Worm (Caenorhabditis elegans): ENCODE results near the gene C05C12.1.

Gene C05C12.1

ce11 chrIV:11230069-11230468 is 23.7 kb upstream of the C05C12.1 start, which contains the start of gene best-7:
best-7 (minus strand) TSS chrIV:11230307.
- no peak for TF ChIP-seq ztf-29 (GFP tag; IDR thresholded peaks at IDR 0.05)
- no peak for TF ChIP-seq tab-1 (GFP tag; IDR thresholded peaks at IDR 0.05)
- no peak for TF ChIP-seq flt-1 (GFP tag; IDR thresholded peaks at IDR 0.05)
- TF ChIP-seq ztf-23 (GFP tag; IDR thresholded peaks at IDR 0.05) = no peak
- TF ChIP-seq med-1 (GFP tag; optimal IDR thresholded peaks at IDR 0.05; ENCODE audit: insufficient read depth) = no peak
- no peak for TF ChIP-seq ref-1 (GFP tag; conservative IDR thresholded peaks at IDR 0.05)
- no peak for TF ChIP-seq klf-2 (GFP tag; conservative IDR thresholded peaks at IDR 0.05)
- TF ChIP-seq T22C8.4 (GFP tag; IDR thresholded peaks at IDR 0.05) = no peak
- TF ChIP-seq cog-1 (tag; optimal IDR thresholded peaks at IDR 0.05) = no peak

- TF ChIP-seq flt-1 (GFP tag; IDR thresholded peaks at IDR 0.05) = no peak
- TF ChIP-seq ztf-23 (GFP tag; IDR thresholded peaks at IDR 0.05) = no peak
- TF ChIP-seq med-1 (GFP tag; optimal IDR thresholded peaks at IDR 0.05; ENCODE audit: insufficient read depth) = no peak
These were observed 22.4 kb upstream of the C05C12.1 start for ce11 chrIV:11231376-11231775.

- TF ChIP-seq ztf-23 (GFP tag; IDR thresholded peaks at IDR 0.05) (no peak), klf-2 (GFP tag; conservative IDR thresholded peaks at IDR 0.05) (no peak), T22C8.4 (GFP tag; IDR thresholded peaks at IDR 0.05) (no peak), flt-1 (GFP tag; IDR thresholded peaks at IDR 0.05) (no peak), ztf-29 (GFP tag; IDR thresholded peaks at IDR 0.05) (no peak), tab-1 (GFP tag; IDR thresholded peaks at IDR 0.05) (no peak), ref-1 (GFP tag; conservative IDR thresholded peaks at IDR 0.05) (no peak), cog-1 (tag; optimal IDR thresholded peaks at IDR 0.05) (no peak), med-1 (GFP tag; optimal IDR thresholded peaks at IDR 0.05; ENCODE audit: insufficient read depth) (no peak)
These were observed 18.0 kb upstream of the C05C12.1 start for ce11 chrIV:11235755-11236154.

- TF ChIP-seq tab-1 (GFP tag; IDR thresholded peaks at IDR 0.05) (no peak), med-1 (GFP tag; optimal IDR thresholded peaks at IDR 0.05; ENCODE audit: insufficient read depth) (no peak), ref-1 (GFP tag; conservative IDR thresholded peaks at IDR 0.05) (no peak), T22C8.4 (GFP tag; IDR thresholded peaks at IDR 0.05) (no peak), klf-2 (GFP tag; conservative IDR thresholded peaks at IDR 0.05) (no peak), ztf-29 (GFP tag; IDR thresholded peaks at IDR 0.05) (no peak), ztf-23 (GFP tag; IDR thresholded peaks at IDR 0.05) (no peak), flt-1 (GFP tag; IDR thresholded peaks at IDR 0.05) (no peak), cog-1 (tag; optimal IDR thresholded peaks at IDR 0.05) (no peak)
These were observed 12.4 kb upstream of the C05C12.1 start, which contains the start of gene C05C12.6 for ce11 chrIV:11241368-11241767. C05C12.6 (minus strand) TSS chrIV:11241468.

- TF ChIP-seq tab-1 (GFP tag; IDR thresholded peaks at IDR 0.05) (no peak), ztf-23 (GFP tag; IDR thresholded peaks at IDR 0.05) (no peak), ztf-29 (GFP tag; IDR thresholded peaks at IDR 0.05) (no peak), klf-2 (GFP tag; conservative IDR thresholded peaks at IDR 0.05) (no peak), flt-1 (GFP tag; IDR thresholded peaks at IDR 0.05) (no peak), med-1 (GFP tag; optimal IDR thresholded peaks at IDR 0.05; ENCODE audit: insufficient read depth) (no peak), cog-1 (tag; optimal IDR thresholded peaks at IDR 0.05) (no peak), ref-1 (GFP tag; conservative IDR thresholded peaks at IDR 0.05) (no peak), T22C8.4 (GFP tag; IDR thresholded peaks at IDR 0.05) (no peak)
These were observed 6.4 kb upstream of the C05C12.1 start for ce11 chrIV:11247434-11247833.

- TF ChIP-seq tab-1 (GFP tag; IDR thresholded peaks at IDR 0.05) = no peak
- no peak for TF ChIP-seq ztf-29 (GFP tag; IDR thresholded peaks at IDR 0.05)
- TF ChIP-seq med-1 (GFP tag; optimal IDR thresholded peaks at IDR 0.05; ENCODE audit: insufficient read depth) = no peak
- TF ChIP-seq T22C8.4 (GFP tag; IDR thresholded peaks at IDR 0.05) = no peak
- TF ChIP-seq klf-2 (GFP tag; conservative IDR thresholded peaks at IDR 0.05) = no peak
- TF ChIP-seq cog-1 (tag; optimal IDR thresholded peaks at IDR 0.05) = no peak
- no peak for TF ChIP-seq ref-1 (GFP tag; conservative IDR thresholded peaks at IDR 0.05)
- no peak for TF ChIP-seq flt-1 (GFP tag; IDR thresholded peaks at IDR 0.05)
- TF ChIP-seq ztf-23 (GFP tag; IDR thresholded peaks at IDR 0.05) = no peak
These were observed 5.7 kb upstream of the C05C12.1 start, which contains the start of gene C05C12.4 for ce11 chrIV:11248031-11248631. C05C12.4 (minus strand) TSS chrIV:11248081.

- no peak for TF ChIP-seq med-1 (GFP tag; optimal IDR thresholded peaks at IDR 0.05; ENCODE audit: insufficient read depth)
- no peak for TF ChIP-seq ztf-23 (GFP tag; IDR thresholded peaks at IDR 0.05)
- TF ChIP-seq ztf-29 (GFP tag; IDR thresholded peaks at IDR 0.05) = no peak
- no peak for TF ChIP-seq cog-1 (tag; optimal IDR thresholded peaks at IDR 0.05)
- TF ChIP-seq flt-1 (GFP tag; IDR thresholded peaks at IDR 0.05) = no peak
- TF ChIP-seq tab-1 (GFP tag; IDR thresholded peaks at IDR 0.05) = no peak
- no peak for TF ChIP-seq klf-2 (GFP tag; conservative IDR thresholded peaks at IDR 0.05)
- no peak for TF ChIP-seq T22C8.4 (GFP tag; IDR thresholded peaks at IDR 0.05)
- no peak for TF ChIP-seq ref-1 (GFP tag; conservative IDR thresholded peaks at IDR 0.05)
These were observed 3.7 kb downstream of the C05C12.1 start for ce11 chrIV:11257476-11257875.

- no peak for TF ChIP-seq tab-1 (GFP tag; IDR thresholded peaks at IDR 0.05)
- no peak for TF ChIP-seq ztf-23 (GFP tag; IDR thresholded peaks at IDR 0.05)
- TF ChIP-seq ref-1 (GFP tag; conservative IDR thresholded peaks at IDR 0.05) = no peak
- no peak for TF ChIP-seq cog-1 (tag; optimal IDR thresholded peaks at IDR 0.05)
- TF ChIP-seq flt-1 (GFP tag; IDR thresholded peaks at IDR 0.05) = no peak
- TF ChIP-seq med-1 (GFP tag; optimal IDR thresholded peaks at IDR 0.05; ENCODE audit: insufficient read depth) = no peak
- TF ChIP-seq T22C8.4 (GFP tag; IDR thresholded peaks at IDR 0.05) = no peak
- TF ChIP-seq ztf-29 (GFP tag; IDR thresholded peaks at IDR 0.05) = no peak
- no peak for TF ChIP-seq klf-2 (GFP tag; conservative IDR thresholded peaks at IDR 0.05)
These were observed 5.7 kb downstream of the C05C12.1 start, which contains the start of gene gtl-1 for ce11 chrIV:11259485-11259972. gtl-1 (minus strand) TSS chrIV:11259535.

ce11 chrIV:11260544-11261227 is 6.9 kb downstream of the C05C12.1 start, which contains the start of gene C05C12.5:
C05C12.5 (minus strand) TSS chrIV:11261185.
- no peak for TF ChIP-seq ztf-23 (GFP tag; IDR thresholded peaks at IDR 0.05)
- TF ChIP-seq tab-1 (GFP tag; IDR thresholded peaks at IDR 0.05) = no peak
- TF ChIP-seq klf-2 (GFP tag; conservative IDR thresholded peaks at IDR 0.05) = no peak
